Worm (Caenorhabditis elegans) whole organism, mixed stage, embryonic: ENCODE data around the gene spcs-2.

Experiments used
- ceh-83 ChIP-seq: fragments of 200-800 bp; sonication (Bioruptor generic); optimal IDR thresholded peaks from 2 replicates; lab custom pipeline; 2018; ENCODE audit warnings: mild to moderate bottlenecking, missing genetic modification characterization, missing compliant biosample characterization
- ces-1 ChIP-seq: fragments of 150-350 bp; optimal IDR thresholded peaks from 2 replicates; lab custom pipeline; 2014; ENCODE audit warnings: missing biosample characterization, missing genetic modification reagents, missing genetic modification characterization
- elt-1 ChIP-seq: sonication (generic microtip); optimal IDR thresholded peaks from 2 replicates; lab custom pipeline; 2017; ENCODE audit warnings: missing genetic modification characterization, mild to moderate bottlenecking, missing compliant biosample characterization, antibody characterized with exemption, moderate library complexity, borderline replicate concordance; ENCODE audit not compliant: insufficient read depth
- elt-3 ChIP-seq: fragments of 150-350 bp; optimal IDR thresholded peaks from 2 replicates; lab custom pipeline; 2014; ENCODE audit warnings: missing biosample characterization, missing genetic modification characterization
- lin-13 ChIP-seq: fragments of 150-350 bp; optimal IDR thresholded peaks from 2 replicates; lab custom pipeline; 2014; ENCODE audit warnings: missing biosample characterization, missing genetic modification characterization
- mep-1 ChIP-seq: fragments of 150-350 bp; optimal IDR thresholded peaks from 2 replicates; lab custom pipeline; 2017; ENCODE audit warnings: missing biosample characterization, missing genetic modification reagents, missing genetic modification characterization, inconsistent platforms
- nhr-12 ChIP-seq: fragments of 150-350 bp; optimal IDR thresholded peaks from 2 replicates; lab custom pipeline; 2014; ENCODE audit warnings: missing biosample characterization, missing genetic modification characterization
- nhr-237 ChIP-seq: fragments of 150-350 bp; optimal IDR thresholded peaks from 2 replicates; lab custom pipeline; 2014; ENCODE audit warnings: missing biosample characterization, missing genetic modification characterization
- nhr-28 ChIP-seq: fragments of 150-350 bp; optimal IDR thresholded peaks from 2 replicates; lab custom pipeline; 2014; ENCODE audit warnings: missing biosample characterization, missing genetic modification characterization
- pha-4 ChIP-seq: fragments of 150-350 bp; optimal IDR thresholded peaks from 2 replicates; lab custom pipeline; 2018; ENCODE audit warnings: missing biosample characterization, missing genetic modification reagents, missing genetic modification characterization
- unc-39 ChIP-seq: fragments of 150-350 bp; optimal IDR thresholded peaks from 2 replicates; lab custom pipeline; 2014; ENCODE audit warnings: missing biosample characterization, missing genetic modification characterization

DNA sequence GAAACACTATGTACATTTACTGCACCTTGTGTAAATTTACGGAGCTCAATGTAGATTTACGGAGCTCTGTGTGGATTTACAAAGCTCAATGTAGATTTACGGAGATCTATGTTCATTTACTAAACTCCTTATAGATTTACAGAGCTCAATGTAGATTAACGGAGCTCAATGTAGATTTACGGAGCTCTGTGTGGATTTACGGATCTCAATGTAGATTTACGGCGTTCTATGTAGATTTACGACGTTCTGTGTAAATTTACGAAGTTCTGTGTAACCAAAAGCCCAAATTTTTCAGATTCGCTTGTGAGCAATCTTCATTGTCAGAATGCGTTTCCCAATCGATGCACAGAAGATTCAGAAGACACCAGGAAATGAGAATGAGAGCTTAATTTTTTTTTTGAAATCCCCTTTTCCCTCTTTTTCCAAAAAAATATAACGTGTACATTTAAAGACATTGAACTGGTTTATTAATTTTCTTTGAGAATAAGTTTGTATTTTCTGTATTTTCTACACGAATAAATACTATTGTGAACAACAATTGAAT, 38.0 kb upstream of the spcs-2 start:
- TF ChIP-seq ces-1 (no peak), nhr-237 (tag; lab: Kevin White, UChicago) (no peak), lin-13 (no peak), pha-4 (tag; lab: Kevin White, UChicago) (no peak), elt-1 (tag; lab: Kevin White, UChicago) (no peak), unc-39 (tag; lab: Kevin White, UChicago) (no peak), nhr-12 (tag; lab: Kevin White, UChicago) (no peak), nhr-28 (tag; lab: Kevin White, UChicago) (no peak), elt-3 (tag; lab: Kevin White, UChicago) (no peak), ceh-83 (GFP tag; lab: Kevin White, UChicago) (no peak), mep-1 (tag; lab: Kevin White, UChicago) (no peak)
